Fruit fly (Drosophila melanogaster) whole organism, adult: Measurements from ENCODE around the gene CG9920.

Experiments used
- CG11617 ChIP-seq: fragments of 200-800 bp; sonication (Bioruptor generic); optimal IDR thresholded peaks from 2 replicates; lab custom pipeline; 2017; ENCODE audit warnings: mild to moderate bottlenecking, missing biosample characterization, missing genetic modification reagents, missing genetic modification characterization
- CG12768 ChIP-seq: fragments of 200-800 bp; sonication (Bioruptor generic); optimal IDR thresholded peaks from 2 replicates; lab custom pipeline; 2017; ENCODE audit warnings: missing biosample characterization, missing genetic modification characterization, mild to moderate bottlenecking, moderate library complexity, missing genetic modification reagents
- CG1620 ChIP-seq: fragments of 200-800 bp; sonication (Bioruptor generic); optimal IDR thresholded peaks from 2 replicates; lab custom pipeline; 2016; ENCODE audit warnings: missing biosample characterization, missing genetic modification characterization
- CG33017 ChIP-seq: fragments of 200-800 bp; sonication (Bioruptor generic); optimal IDR thresholded peaks from 2 replicates; lab custom pipeline; 2018; ENCODE audit warnings: missing biosample characterization, mild to moderate bottlenecking, missing genetic modification characterization, moderate library complexity
- CG7101 ChIP-seq: fragments of 200-800 bp; sonication (Bioruptor generic); optimal IDR thresholded peaks from 2 replicates; lab custom pipeline; 2018; ENCODE audit warnings: missing biosample characterization, mild to moderate bottlenecking, missing genetic modification characterization, moderate library complexity
- Crg-1 ChIP-seq: fragments of 200-800 bp; sonication (Bioruptor generic); optimal IDR thresholded peaks from 2 replicates; lab custom pipeline; 2016; ENCODE audit warnings: missing biosample characterization, missing genetic modification characterization
- Hr96 ChIP-seq: fragments of 200-800 bp; sonication (Bioruptor generic); optimal IDR thresholded peaks from 2 replicates; lab custom pipeline; 2016; ENCODE audit warnings: missing biosample characterization, missing genetic modification characterization
- bab1 ChIP-seq: fragments of 200-800 bp; sonication (Bioruptor generic); optimal IDR thresholded peaks from 3 replicates; lab custom pipeline; 2019; ENCODE audit warnings: missing biosample characterization, mild to moderate bottlenecking, missing genetic modification characterization, moderate library complexity
- cnc ChIP-seq, 2 experiments: fragments of >200 bp; optimal IDR thresholded peaks; 2 replicates each; lab custom pipeline; 2017
- kay ChIP-seq: fragments of 200-800 bp; sonication (Bioruptor generic); peaks from one replicate; lab custom pipeline; 2016; ENCODE audit warnings: missing biosample characterization, missing genetic modification characterization, borderline replicate concordance
- pad ChIP-seq: fragments of 200-800 bp; sonication (Bioruptor generic); optimal IDR thresholded peaks from 3 replicates; lab custom pipeline; 2017; ENCODE audit warnings: missing biosample characterization, missing genetic modification characterization, mild to moderate bottlenecking, moderate library complexity, missing genetic modification reagents
- toe ChIP-seq: fragments of 200-800 bp; sonication (Bioruptor generic); optimal IDR thresholded peaks from 2 replicates; lab custom pipeline; 2016; ENCODE audit warnings: missing biosample characterization, missing genetic modification characterization

DNA sequence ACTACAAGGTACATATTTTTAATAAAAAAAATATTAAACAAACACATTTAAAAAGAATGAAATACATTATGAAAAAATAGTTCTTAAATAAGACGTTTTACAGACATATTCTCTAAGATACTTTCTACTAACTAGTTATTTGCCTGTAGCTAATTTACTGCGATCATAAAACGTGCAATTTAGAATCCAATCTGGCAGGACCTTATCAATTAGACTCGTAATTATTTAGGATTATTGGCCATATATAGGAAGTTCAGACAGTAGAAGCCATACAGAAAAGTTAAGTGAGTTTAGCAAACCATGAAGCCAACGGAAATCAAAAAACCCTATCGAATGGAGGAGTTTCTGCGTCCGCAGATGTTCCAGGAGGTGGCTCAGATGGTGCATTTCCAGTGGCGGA, 11.3 kb upstream of the CG9920 start, which contains the start of gene Or88a:
- no peak for TF ChIP-seq pad (GFP tag; lab: Kevin White, UChicago)
- TF ChIP-seq toe = no peak
- no peak for TF ChIP-seq CG12768
- TF ChIP-seq CG7101 (tag; lab: Kevin White, UChicago) = no peak
- TF ChIP-seq Hr96 (GFP tag; lab: Kevin White, UChicago) = no peak
- no peak for TF ChIP-seq cnc (optimal IDR thresholded peaks at IDR 0.05; lab: Kevin White, UChicago)
- no peak for TF ChIP-seq kay (GFP tag; lab: Kevin White, UChicago)
- no peak for TF ChIP-seq CG11617 (GFP tag; lab: Kevin White, UChicago)
- no peak for TF ChIP-seq Crg-1
- TF ChIP-seq CG33017 (tag; lab: Kevin White, UChicago) = no peak
- TF ChIP-seq bab1 (GFP tag; lab: Kevin White, UChicago) = no peak
- no peak for TF ChIP-seq CG1620 (GFP tag; lab: Kevin White, UChicago)
